Fruit fly (Drosophila melanogaster) whole organism, prepupa: ENCODE data around the gene Ir94b.

ENCODE experiments used
- Gug ChIP-seq: fragments of 200-800 bp; sonication (Bioruptor generic); IDR thresholded peaks from 2 replicates; pipeline ENCODE4 v1.3.6; 2022; ENCODE audit warnings: missing biosample characterization, missing genetic modification characterization
- Smox ChIP-seq: fragments of 200-800 bp; sonication (Bioruptor generic); optimal IDR thresholded peaks from 3 replicates; lab custom pipeline; 2016; ENCODE audit warnings: missing biosample characterization, missing genetic modification characterization
- vri ChIP-seq: fragments of 200-800 bp; sonication (Bioruptor generic); optimal IDR thresholded peaks from 3 replicates; lab custom pipeline; 2016; ENCODE audit warnings: missing biosample characterization, mild to moderate bottlenecking, missing genetic modification characterization

- TF ChIP-seq vri (GFP tag; lab: Kevin White, UChicago) (no peak), Smox (GFP tag; lab: Kevin White, UChicago) (no peak), Gug (GFP tag; lab: Robert Waterston, UW) (no peak)
Observed at dm6 chr3R:22066440-22066839, 50.6 kb downstream of the Ir94b start.
